Fruit fly (Drosophila melanogaster) Kc167 (cell line): ENCODE measurements around the gene ND-B17.2.

Source experiments
- h ChIP-seq: fragments of >200 bp; optimal IDR thresholded peaks from 3 replicates; lab custom pipeline; 2018; ENCODE audit warnings: missing external identifiers
- psq ChIP-seq: fragments of >200 bp; optimal IDR thresholded peaks from 2 replicates; lab custom pipeline; 2017; ENCODE audit warnings: missing external identifiers
- ttk ChIP-seq: sonication (Bioruptor generic); optimal IDR thresholded peaks from 2 replicates; lab custom pipeline; 2017; ENCODE audit warnings: missing external identifiers

DNA sequence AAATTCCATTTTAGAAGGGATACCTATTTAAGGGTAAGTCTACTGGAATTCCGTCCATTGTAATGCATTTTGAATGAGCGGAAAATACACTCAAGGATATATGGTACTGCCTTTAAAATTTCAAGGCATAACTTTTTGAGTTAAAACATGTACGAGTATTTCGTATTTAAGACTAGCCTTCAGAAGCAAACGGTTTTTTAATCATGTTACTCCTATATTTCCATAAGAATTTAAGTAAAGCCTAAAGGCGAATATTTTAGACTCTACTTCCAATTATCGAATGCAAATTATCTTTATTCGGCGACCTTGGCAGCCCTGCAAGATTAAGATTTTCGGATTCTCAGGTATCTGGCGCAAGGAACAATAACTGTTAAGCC lies 2.6 kb downstream of the ND-B17.2 start, which contains the start of gene Elba2:
- TF ChIP-seq psq (lab: Kevin White, UChicago) (no peak), ttk (lab: Kevin White, UChicago) (no peak), h (lab: Kevin White, UChicago) (no peak)
